Fruit fly (Drosophila melanogaster) whole organism, wandering third instar larva: ENCODE data around the gene PK1-R.

Experiments
- Abd-B ChIP-seq: fragments of >200 bp; optimal IDR thresholded peaks from 2 replicates; lab custom pipeline; 2017; ENCODE audit warnings: missing biosample characterization, missing genetic modification characterization
- CG32264 ChIP-seq: fragments of 200-800 bp; sonication (Bioruptor generic); optimal IDR thresholded peaks from 2 replicates; lab custom pipeline; 2016; ENCODE audit warnings: missing biosample characterization, missing genetic modification characterization
- CG9705 ChIP-seq: fragments of 200-800 bp; sonication (Bioruptor generic); optimal IDR thresholded peaks from 2 replicates; lab custom pipeline; 2018; ENCODE audit warnings: missing biosample characterization, mild to moderate bottlenecking, missing genetic modification characterization
- CrebA ChIP-seq: fragments of 200-800 bp; sonication (Bioruptor generic); optimal IDR thresholded peaks from 2 replicates; lab custom pipeline; 2016; ENCODE audit warnings: missing biosample characterization, mild to moderate bottlenecking, missing genetic modification characterization, borderline replicate concordance
- Dfd ChIP-seq: fragments of >200 bp; optimal IDR thresholded peaks from 2 replicates; lab custom pipeline; 2017; ENCODE audit warnings: missing biosample characterization, missing genetic modification characterization
- GATAd ChIP-seq: sonication (Bioruptor generic); optimal IDR thresholded peaks from 2 replicates; lab custom pipeline; 2016; ENCODE audit warnings: missing biosample characterization, missing genetic modification characterization
- HLH106 ChIP-seq: fragments of 200-800 bp; optimal IDR thresholded peaks from 3 replicates; lab custom pipeline; 2019; ENCODE audit warnings: missing biosample characterization, mild to moderate bottlenecking, missing genetic modification characterization, moderate library complexity
- Hnf4 ChIP-seq: fragments of 200-800 bp; sonication (Bioruptor generic); optimal IDR thresholded peaks from 2 replicates; lab custom pipeline; 2016; ENCODE audit warnings: missing biosample characterization, mild to moderate bottlenecking, missing genetic modification characterization
- Hr78 ChIP-seq: fragments of >200 bp; optimal IDR thresholded peaks from 2 replicates; lab custom pipeline; 2017; ENCODE audit warnings: missing biosample characterization, missing genetic modification characterization
- Hr83 ChIP-seq: fragments of 200-300 bp; sonication (Bioruptor generic); optimal IDR thresholded peaks from 2 replicates; lab custom pipeline; 2016; ENCODE audit warnings: missing biosample characterization, mild to moderate bottlenecking, missing genetic modification characterization, moderate library complexity; ENCODE audit not compliant: poor library complexity, severe bottlenecking
- Jra ChIP-seq: sonication (Bioruptor generic); optimal IDR thresholded peaks from 2 replicates; lab custom pipeline; 2016; ENCODE audit warnings: missing biosample characterization, missing genetic modification characterization
- Myc ChIP-seq: fragments of >200 bp; optimal IDR thresholded peaks from 2 replicates; lab custom pipeline; 2017
- N ChIP-seq: fragments of >200 bp; optimal IDR thresholded peaks from 2 replicates; lab custom pipeline; 2018; ENCODE audit warnings: missing biosample characterization, missing external identifiers, missing genetic modification characterization
- OdsH ChIP-seq: fragments of 200-800 bp; sonication (Bioruptor generic); optimal IDR thresholded peaks from 2 replicates; lab custom pipeline; 2016; ENCODE audit warnings: missing biosample characterization, mild to moderate bottlenecking, missing genetic modification characterization
- Vsx2 ChIP-seq: fragments of 200-300, 225-300 bp; sonication (Bioruptor generic); optimal IDR thresholded peaks from 2 replicates; lab custom pipeline; 2018; ENCODE audit warnings: missing biosample characterization, missing genetic modification characterization; ENCODE audit not compliant: partially characterized antibody
- br ChIP-seq: fragments of 200-800 bp; sonication (Bioruptor generic); optimal IDR thresholded peaks from 2 replicates; lab custom pipeline; 2016; ENCODE audit warnings: missing biosample characterization, missing genetic modification characterization
- brk ChIP-seq: fragments of 200-800 bp; sonication (Bioruptor generic); optimal IDR thresholded peaks from 2 replicates; lab custom pipeline; 2016; ENCODE audit warnings: missing biosample characterization, mild to moderate bottlenecking, missing genetic modification characterization
- dl ChIP-seq, 2 experiments: fragments of 175-275, 200-275 bp in 1 of 2; fragments of 200-275 bp in 1 of 2; sonication (Bioruptor generic); optimal IDR thresholded peaks; lab custom pipeline; 2018; ENCODE audit warnings: mild to moderate bottlenecking in 2 of 2, missing biosample characterization in 2 of 2, missing genetic modification characterization in 2 of 2, moderate library complexity in 2 of 2; ENCODE audit not compliant: partially characterized antibody in 2 of 2, insufficient read depth in 1 of 2
- dmrt93B ChIP-seq: fragments of 200-800 bp; sonication (Bioruptor generic); optimal IDR thresholded peaks from 2 replicates; lab custom pipeline; 2018; ENCODE audit warnings: missing biosample characterization, mild to moderate bottlenecking, missing genetic modification characterization
- ey ChIP-seq: fragments of 200-800 bp; sonication (Bioruptor generic); optimal IDR thresholded peaks from 2 replicates; lab custom pipeline; 2016; ENCODE audit warnings: missing biosample characterization, missing genetic modification characterization
- foxo ChIP-seq, 2 experiments: fragments of 200-800 bp; sonication (Bioruptor generic); optimal IDR thresholded peaks; 2 replicates in 1 of 2; 3 replicates in 1 of 2; lab custom pipeline; 2016 to 2017; ENCODE audit warnings: missing biosample characterization in 2 of 2, missing genetic modification characterization in 2 of 2
- fru ChIP-seq: fragments of 200-800 bp; sonication (Bioruptor generic); optimal IDR thresholded peaks from 3 replicates; lab custom pipeline; 2016; ENCODE audit warnings: missing biosample characterization, mild to moderate bottlenecking, missing genetic modification characterization
- h ChIP-seq: fragments of 200-800 bp; sonication (Bioruptor generic); optimal IDR thresholded peaks from 3 replicates; lab custom pipeline; 2016; ENCODE audit warnings: missing biosample characterization, mild to moderate bottlenecking, missing genetic modification characterization
- jim ChIP-seq: fragments of 175-275, 200-325 bp; sonication (Bioruptor generic); optimal IDR thresholded peaks from 2 replicates; lab custom pipeline; 2016; ENCODE audit warnings: missing biosample characterization, mild to moderate bottlenecking, missing genetic modification characterization
- lola ChIP-seq: fragments of >200 bp; optimal IDR thresholded peaks from 2 replicates; lab custom pipeline; 2017; ENCODE audit warnings: missing biosample characterization, missing genetic modification characterization
- pan ChIP-seq: fragments of >200 bp; optimal IDR thresholded peaks from 2 replicates; lab custom pipeline; 2017
- psq ChIP-seq: fragments of 200-800 bp; sonication (Bioruptor generic); optimal IDR thresholded peaks from 3 replicates; lab custom pipeline; 2017; ENCODE audit warnings: missing biosample characterization, mild to moderate bottlenecking, missing genetic modification characterization, moderate library complexity
- rgr ChIP-seq: fragments of 200-800 bp; sonication (Bioruptor generic); optimal IDR thresholded peaks from 3 replicates; lab custom pipeline; 2016; ENCODE audit warnings: missing biosample characterization, mild to moderate bottlenecking, missing genetic modification characterization
- sage ChIP-seq: fragments of 200-800 bp; sonication (Bioruptor generic); optimal IDR thresholded peaks from 2 replicates; lab custom pipeline; 2016; ENCODE audit warnings: missing biosample characterization, mild to moderate bottlenecking, missing genetic modification characterization
- usp ChIP-seq: fragments of >200 bp; optimal IDR thresholded peaks from 2 replicates; lab custom pipeline; 2017; ENCODE audit warnings: missing biosample characterization, missing genetic modification characterization

The PK1-R gene

dm6 chr3R:14081526-14081925 lies 21.4 kb downstream of the PK1-R start:
- TF ChIP-seq CG32264: no peak
- peak; percentile 78 for TF ChIP-seq Dfd (GFP tag; lab: Kevin White, UChicago)

- TF ChIP-seq brk (GFP tag; lab: Kevin White, UChicago): no peak
- no peak for TF ChIP-seq N (GFP tag; lab: Kevin White, UChicago)
- no peak for TF ChIP-seq CrebA (GFP tag; lab: Kevin White, UChicago)
- no peak for TF ChIP-seq pan (lab: Kevin White, UChicago)
- TF ChIP-seq h (GFP tag; lab: Kevin White, UChicago): peak; percentile 28
- no peak for TF ChIP-seq jim (GFP tag; lab: Kevin White, UChicago)
- no peak for TF ChIP-seq Myc (lab: Kevin White, UChicago)
- peak; percentile 39 for TF ChIP-seq fru (GFP tag; lab: Kevin White, UChicago)
- TF ChIP-seq Dfd (GFP tag; lab: Kevin White, UChicago): no peak
- no peak for TF ChIP-seq Hnf4 (GFP tag; lab: Kevin White, UChicago)
- TF ChIP-seq foxo (GFP tag; optimal IDR thresholded peaks at IDR 0.05; lab: Kevin White, UChicago): peak in 1 of 2 experiments; percentile 21
- peak; percentile 1 for TF ChIP-seq psq (GFP tag; lab: Kevin White, UChicago)
- no peak for TF ChIP-seq Abd-B (GFP tag; lab: Kevin White, UChicago)
- TF ChIP-seq OdsH: no peak
- no peak for TF ChIP-seq usp (GFP tag; lab: Kevin White, UChicago)
- peak; percentile 18 for TF ChIP-seq HLH106 (tag; lab: Kevin White, UChicago)
Observed at dm6 chr3R:14077026-14077425, 25.9 kb downstream of the PK1-R start.

dm6 chr3R:14070664-14071063 lies 32.3 kb downstream of the PK1-R start:
- TF ChIP-seq rgr (GFP tag; lab: Kevin White, UChicago): peak; percentile 19
- peak; percentile 1 for TF ChIP-seq dmrt93B (GFP tag; lab: Kevin White, UChicago)
- no peak for TF ChIP-seq Hr78 (GFP tag; lab: Kevin White, UChicago)
- TF ChIP-seq Hr83: no peak
- TF ChIP-seq psq (GFP tag; lab: Kevin White, UChicago): no peak
- TF ChIP-seq Jra (GFP tag; lab: Kevin White, UChicago): no peak
- peak; percentile 21 for TF ChIP-seq OdsH
- no peak for TF ChIP-seq Abd-B (GFP tag; lab: Kevin White, UChicago)
- TF ChIP-seq foxo (GFP tag; optimal IDR thresholded peaks at IDR 0.05; lab: Kevin White, UChicago): peak in 1 of 2 experiments; percentile 11
- TF ChIP-seq dl (GFP tag; optimal IDR thresholded peaks at IDR 0.05; lab: Kevin White, UChicago; ENCODE audit: insufficient read depth in 1 of 2, partially characterized antibody in 2 of 2): no peak

- TF ChIP-seq rgr (GFP tag; lab: Kevin White, UChicago) (no peak), CG9705 (GFP tag; lab: Kevin White, UChicago) (no peak), Abd-B (GFP tag; lab: Kevin White, UChicago) (no peak), dmrt93B (GFP tag; lab: Kevin White, UChicago) (no peak), Dfd (GFP tag; lab: Kevin White, UChicago) (no peak), Hr83 (no peak), usp (GFP tag; lab: Kevin White, UChicago) (no peak), sage (GFP tag; lab: Kevin White, UChicago) (no peak), Hnf4 (GFP tag; lab: Kevin White, UChicago) (no peak), Myc (lab: Kevin White, UChicago) (no peak), jim (GFP tag; lab: Kevin White, UChicago) (no peak), Vsx2 (GFP tag; lab: Kevin White, UChicago) (no peak), lola (GFP tag; lab: Kevin White, UChicago) (no peak), ey (GFP tag; lab: Kevin White, UChicago) (no peak), psq (GFP tag; lab: Kevin White, UChicago) (no peak), GATAd (GFP tag; lab: Kevin White, UChicago) (no peak), br (GFP tag; lab: Kevin White, UChicago) (no peak)
Observed at dm6 chr3R:14070096-14070495, 32.8 kb downstream of the PK1-R start.
